Worm (Caenorhabditis elegans): ENCODE results near the gene mfsd-12.

mfsd-12 gene

ce11 chrX:4636143-4636542 lies 31.7 kb upstream of the mfsd-12 start:
- TF ChIP-seq ceh-30 (tag; optimal IDR thresholded peaks at IDR 0.05) (no peak), elt-2 (tag; optimal IDR thresholded peaks at IDR 0.05) (no peak), fkh-10 (GFP tag; optimal IDR thresholded peaks at IDR 0.05) (no peak), elt-4 (tag; optimal IDR thresholded peaks at IDR 0.05) (no peak), pha-4 (tag; optimal IDR thresholded peaks at IDR 0.05) (no peak), dve-1 (tag; optimal IDR thresholded peaks at IDR 0.05) (no peak), ceh-6 (GFP tag; optimal IDR thresholded peaks at IDR 0.05) (no peak), hlh-15 (tag; optimal IDR thresholded peaks at IDR 0.05) (no peak), fax-1 (tag; optimal IDR thresholded peaks at IDR 0.05) (no peak), rnt-1 (tag; optimal IDR thresholded peaks at IDR 0.05) (no peak), dmd-4 (tag; optimal IDR thresholded peaks at IDR 0.05; ENCODE audit: borderline replicate concordance) (no peak), ceh-9 (tag; optimal IDR thresholded peaks at IDR 0.05) (no peak), ceh-24 (tag; optimal IDR thresholded peaks at IDR 0.05) (no peak), ceh-18 (tag; optimal IDR thresholded peaks at IDR 0.05) (no peak), ceh-48 (tag; optimal IDR thresholded peaks at IDR 0.05) (no peak), nhr-11 (tag; optimal IDR thresholded peaks at IDR 0.05) (no peak), Y22D7AL.16 (tag; optimal IDR thresholded peaks at IDR 0.05) (no peak), odd-2 (tag; optimal IDR thresholded peaks at IDR 0.05) (no peak)

- TF ChIP-seq eyg-1 (tag; optimal IDR thresholded peaks at IDR 0.05) (no peak), pha-4 (tag; optimal IDR thresholded peaks at IDR 0.05) (no peak), ceh-30 (tag; optimal IDR thresholded peaks at IDR 0.05) (no peak), lim-6 (tag; optimal IDR thresholded peaks at IDR 0.05) (no peak), C38D4.7 (GFP tag; optimal IDR thresholded peaks at IDR 0.05) (no peak), sox-2 (GFP tag; IDR thresholded peaks at IDR 0.05) (no peak), unc-3 (GFP tag; conservative IDR thresholded peaks at IDR 0.05) (no peak), unc-3 (tag; optimal IDR thresholded peaks at IDR 0.05) (no peak), ceh-34 (tag; optimal IDR thresholded peaks at IDR 0.05) (no peak), syd-9 (tag; optimal IDR thresholded peaks at IDR 0.05) (no peak), ceh-18 (tag; optimal IDR thresholded peaks at IDR 0.05) (no peak), K02D7.2 (tag; optimal IDR thresholded peaks at IDR 0.05) (no peak), pha-2 (tag; optimal IDR thresholded peaks at IDR 0.05) (no peak), ama-1 (optimal IDR thresholded peaks at IDR 0.05) (no peak), pag-3 (tag; optimal IDR thresholded peaks at IDR 0.05; ENCODE audit: borderline replicate concordance) (no peak), ceh-45 (GFP tag; IDR thresholded peaks at IDR 0.05) (no peak)
Measured at ce11 chrX:4636821-4637220, 31.1 kb upstream of the mfsd-12 start, which contains the start of gene hosl-1. TSS of gene hosl-1 (plus strand) at chrX:4637121.

- TF ChIP-seq pha-4 (tag; optimal IDR thresholded peaks at IDR 0.05): no peak
- TF ChIP-seq ceh-14 (tag; optimal IDR thresholded peaks at IDR 0.05): no peak
- no peak for TF ChIP-seq madf-2 (tag; optimal IDR thresholded peaks at IDR 0.05)
- TF ChIP-seq ceh-31 (tag; optimal IDR thresholded peaks at IDR 0.05): no peak
- TF ChIP-seq ceh-19 (GFP tag; optimal IDR thresholded peaks at IDR 0.05): no peak
- no peak for TF ChIP-seq C08G9.2 (tag; optimal IDR thresholded peaks at IDR 0.05)
- no peak for TF ChIP-seq ceh-48 (tag; optimal IDR thresholded peaks at IDR 0.05)
Measured at ce11 chrX:4647104-4647503, 20.8 kb upstream of the mfsd-12 start, which contains the start of gene C46C11.4. TSS of gene C46C11.4 (minus strand) at chrX:4647204.

ce11 chrX:4649097-4649496 lies 18.8 kb upstream of the mfsd-12 start, which contains the start of gene ent-5:
TSS of gene ent-5 (minus strand) at chrX:4649197.
- TF ChIP-seq ceh-45 (GFP tag; IDR thresholded peaks at IDR 0.05) (no peak), odd-2 (tag; optimal IDR thresholded peaks at IDR 0.05) (no peak), pag-3 (tag; optimal IDR thresholded peaks at IDR 0.05; ENCODE audit: borderline replicate concordance) (no peak), elt-4 (tag; optimal IDR thresholded peaks at IDR 0.05) (no peak), ceh-2 (tag; optimal IDR thresholded peaks at IDR 0.05) (no peak), ceh-24 (tag; optimal IDR thresholded peaks at IDR 0.05) (no peak), T23F11.4 (GFP tag; optimal IDR thresholded peaks at IDR 0.05) (no peak), madf-2 (tag; optimal IDR thresholded peaks at IDR 0.05) (no peak), Y22D7AL.16 (tag; optimal IDR thresholded peaks at IDR 0.05) (no peak), unc-3 (GFP tag; conservative IDR thresholded peaks at IDR 0.05) (no peak), unc-3 (tag; optimal IDR thresholded peaks at IDR 0.05) (no peak), hlh-13 (GFP tag; optimal IDR thresholded peaks at IDR 0.05) (no peak), dmd-4 (tag; optimal IDR thresholded peaks at IDR 0.05; ENCODE audit: borderline replicate concordance) (no peak), F13H6.1 (tag; optimal IDR thresholded peaks at IDR 0.05) (no peak), ets-4 (tag; optimal IDR thresholded peaks at IDR 0.05) (no peak), che-1 (tag; optimal IDR thresholded peaks at IDR 0.05) (no peak), pat-9 (tag; optimal IDR thresholded peaks at IDR 0.05) (no peak), rnt-1 (tag; optimal IDR thresholded peaks at IDR 0.05) (no peak), lin-11 (tag; optimal IDR thresholded peaks at IDR 0.05) (no peak), sox-2 (GFP tag; IDR thresholded peaks at IDR 0.05) (no peak), fax-1 (tag; optimal IDR thresholded peaks at IDR 0.05) (no peak)
